Fruit fly (Drosophila melanogaster): ENCODE results near the gene CG32277.

Gene CG32277

DNA sequence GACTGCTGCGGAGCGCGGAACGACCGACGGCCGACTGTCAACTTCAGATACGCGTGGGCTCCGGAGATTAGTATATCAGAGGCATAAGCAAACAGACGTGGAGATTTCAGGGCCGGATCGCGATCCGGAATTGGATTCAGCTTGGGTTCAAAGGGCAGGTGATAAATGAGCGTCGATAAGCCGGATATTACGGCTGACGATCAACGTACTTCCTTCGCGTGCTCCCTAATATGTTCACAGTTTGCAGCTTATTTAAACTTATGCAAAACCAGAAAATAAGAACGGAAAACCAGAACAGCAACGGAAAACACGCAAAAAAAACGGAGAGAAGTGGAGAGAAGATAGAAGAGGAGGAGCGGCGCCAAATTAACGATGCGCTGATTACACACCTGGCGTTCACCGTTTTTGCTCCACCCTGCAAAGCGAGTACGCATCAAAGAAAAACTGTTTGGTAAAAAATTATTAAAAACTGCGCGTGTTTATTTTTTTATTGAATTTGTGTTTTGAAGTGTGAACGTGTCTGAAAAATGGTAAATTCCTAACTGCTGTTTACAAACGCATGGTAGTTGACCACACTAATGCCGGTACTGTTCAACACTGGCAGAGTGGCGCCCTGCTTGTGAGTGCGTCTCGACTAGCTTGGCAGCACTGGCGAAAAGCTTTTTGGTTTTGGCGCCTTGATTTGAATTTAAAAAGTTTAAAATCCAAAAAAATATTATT lies 33.9 kb upstream of the CG32277 start, which contains the start of gene CG17746 (continued):
- TF ChIP-seq CG4328 (GFP tag; optimal IDR thresholded peaks at IDR 0.05) (no peak), CG18619 (GFP tag; optimal IDR thresholded peaks at IDR 0.05) (no peak), exex (tag; optimal IDR thresholded peaks at IDR 0.05) (no peak), CG5953 (GFP tag; IDR thresholded peaks at IDR 0.05) (no peak), Bteb2 (GFP tag; optimal IDR thresholded peaks at IDR 0.05) (peak; percentile 45), CG7928 (GFP tag; optimal IDR thresholded peaks at IDR 0.05) (peak; percentile 41), ems (GFP tag; optimal IDR thresholded peaks at IDR 0.05) (peak; percentile 48), Med (GFP tag) (peak; percentile 92), nerfin-1 (tag; optimal IDR thresholded peaks at IDR 0.05) (peak; percentile 12), Rfx (GFP tag; IDR thresholded peaks at IDR 0.05) (peak; percentile 79), CG32772 (GFP tag; IDR thresholded peaks at IDR 0.05) (peak; percentile 49; the same call in 1 of the 2 replicates), lola (GFP tag; optimal IDR thresholded peaks at IDR 0.05) (no peak), crol (GFP tag; IDR thresholded peaks at IDR 0.05) (no peak), toy (GFP tag; IDR thresholded peaks at IDR 0.05) (no peak), pnt (GFP tag; optimal IDR thresholded peaks at IDR 0.05) (peak; percentile 2), dm (GFP tag; optimal IDR thresholded peaks at IDR 0.05) (peak; percentile 63), Ets97D (GFP tag; optimal IDR thresholded peaks at IDR 0.05) (peak; percentile 90), MTF-1 (GFP tag; optimal IDR thresholded peaks at IDR 0.05; ENCODE audit: borderline replicate concordance) (no peak), ci (GFP tag; IDR thresholded peaks at IDR 0.05) (peak; percentile 30; the same call in 2 of the 3 replicates), hb (GFP tag; IDR thresholded peaks at IDR 0.05; ENCODE audit: partially characterized antibody) (peak; percentile 22; the same call in 1 of the 3 replicates), Max (GFP tag; optimal IDR thresholded peaks at IDR 0.05) (peak; percentile 41), hbn (GFP tag; IDR thresholded peaks at IDR 0.05; ENCODE audit: partially characterized antibody) (0 out of 2 replicates have a peak, but pooled peaks have one; percentile 32), CG1529 (GFP tag; optimal IDR thresholded peaks at IDR 0.05) (no peak), CG4424 (GFP tag; optimal IDR thresholded peaks at IDR 0.05) (no peak), CG14860 (GFP tag; IDR thresholded peaks at IDR 0.05; ENCODE audit: partially characterized antibody) (peak; percentile 41; the same call in 1 of the 3 replicates), stwl (tag; optimal IDR thresholded peaks at IDR 0.05) (peak; percentile 100), D (optimal IDR thresholded peaks at IDR 0.05) (no peak), D (GFP tag; optimal IDR thresholded peaks at IDR 0.05) (no peak), CG4820 (GFP tag; optimal IDR thresholded peaks at IDR 0.05) (peak; percentile 15), sisA (GFP tag; IDR thresholded peaks at IDR 0.05) (peak; percentile 26; the same call in 1 of the 2 replicates), CG2202 (tag; optimal IDR thresholded peaks at IDR 0.05) (no peak), gcm2 (GFP tag; optimal IDR thresholded peaks at IDR 0.05) (no peak), ro (GFP tag; IDR thresholded peaks at IDR 0.05) (no peak), ato (GFP tag; IDR thresholded peaks at IDR 0.05; ENCODE audit: partially characterized antibody) (peak; percentile 50; the same call in 1 of the 2 replicates), CG43689 (GFP tag; IDR thresholded peaks at IDR 0.05) (no peak), salm (tag; optimal IDR thresholded peaks at IDR 0.05) (no peak), Spps (tag; optimal IDR thresholded peaks at IDR 0.05) (no peak), CG2116 (GFP tag; optimal IDR thresholded peaks at IDR 0.05) (peak; percentile 39), Dll (GFP tag; IDR thresholded peaks at IDR 0.05; ENCODE audit: partially characterized antibody) (peak; percentile 57; the same call in 3 of the 4 replicates), Aef1 (GFP tag; IDR thresholded peaks at IDR 0.05) (no peak), bbx (GFP tag; IDR thresholded peaks at IDR 0.05; ENCODE audit: partially characterized antibody) (peak; percentile 54), B-H1 (GFP tag; IDR thresholded peaks at IDR 0.05) (no peak), ken (GFP tag; IDR thresholded peaks at IDR 0.05) (peak; percentile 64; the same call in 2 of the 3 replicates), CG18262 (tag; optimal IDR thresholded peaks at IDR 0.05) (no peak), cato (GFP tag; optimal IDR thresholded peaks at IDR 0.05; ENCODE audit: borderline replicate concordance) (no peak), CG15601 (tag; optimal IDR thresholded peaks at IDR 0.05) (peak; percentile 53), CG1233 (GFP tag; optimal IDR thresholded peaks at IDR 0.05) (no peak), Camta (GFP tag; optimal IDR thresholded peaks at IDR 0.05) (peak; percentile 48), CG8281 (tag; optimal IDR thresholded peaks at IDR 0.05) (no peak)

All from whole organism, embryonic.